Worm (Caenorhabditis elegans): Measurements from ENCODE around the gene Y43F8B.25.

Y43F8B.25 gene

ce11 chrV:19490461-19490860 lies 27.7 kb downstream of the Y43F8B.25 start, which contains the start of gene Y43F8B.7:
TSS of gene Y43F8B.7 (plus strand) at chrV:19490761.
- TF ChIP-seq T22C8.4 (GFP tag; IDR thresholded peaks at IDR 0.05) = no peak
- no peak for TF ChIP-seq tab-1 (GFP tag; IDR thresholded peaks at IDR 0.05)
- no peak for TF ChIP-seq ztf-29 (GFP tag; IDR thresholded peaks at IDR 0.05)
- no peak for TF ChIP-seq cog-1 (tag; optimal IDR thresholded peaks at IDR 0.05)
- no peak for TF ChIP-seq klf-2 (GFP tag; conservative IDR thresholded peaks at IDR 0.05)
- no peak for TF ChIP-seq flt-1 (GFP tag; IDR thresholded peaks at IDR 0.05)
- TF ChIP-seq ztf-23 (GFP tag; IDR thresholded peaks at IDR 0.05) = no peak
- no peak for TF ChIP-seq ref-1 (GFP tag; conservative IDR thresholded peaks at IDR 0.05)
- no peak for TF ChIP-seq med-1 (GFP tag; optimal IDR thresholded peaks at IDR 0.05; ENCODE audit: insufficient read depth)

DNA sequence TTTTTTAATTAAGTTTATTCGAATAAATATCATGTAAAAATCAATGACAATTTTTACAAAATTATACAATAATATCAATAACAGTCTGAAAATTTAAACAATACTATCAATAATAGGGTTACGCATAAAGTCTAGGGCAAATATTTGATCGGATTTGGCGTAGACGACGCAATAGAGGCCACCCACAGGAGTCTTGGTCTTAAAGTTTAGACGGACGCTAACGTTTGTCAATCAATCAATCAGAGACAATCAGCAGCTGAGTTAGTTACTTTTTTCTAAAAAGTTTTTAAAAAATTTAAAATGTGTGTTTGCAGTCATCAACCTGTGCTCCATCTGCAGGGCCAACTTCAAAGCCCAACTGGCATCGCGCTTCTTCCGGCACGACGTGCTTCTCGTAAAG lies 28.6 kb downstream of the Y43F8B.25 start, which contains the start of gene Y43F8B.29:
Gene Y43F8B.29, plus strand, starts transcription at position 301 of the 400 bp plus-strand sequence.
- TF ChIP-seq klf-2 (GFP tag; conservative IDR thresholded peaks at IDR 0.05) = no peak
- TF ChIP-seq ref-1 (GFP tag; conservative IDR thresholded peaks at IDR 0.05) = no peak
- TF ChIP-seq cog-1 (tag; optimal IDR thresholded peaks at IDR 0.05) = no peak
- TF ChIP-seq med-1 (GFP tag; optimal IDR thresholded peaks at IDR 0.05; ENCODE audit: insufficient read depth) = no peak
- TF ChIP-seq ztf-29 (GFP tag; IDR thresholded peaks at IDR 0.05) = no peak

ce11 chrV:19495145-19495544 lies 32.4 kb downstream of the Y43F8B.25 start:
- TF ChIP-seq T22C8.4 (GFP tag; IDR thresholded peaks at IDR 0.05) (no peak), cog-1 (tag; optimal IDR thresholded peaks at IDR 0.05) (no peak), ztf-29 (GFP tag; IDR thresholded peaks at IDR 0.05) (no peak), flt-1 (GFP tag; IDR thresholded peaks at IDR 0.05) (no peak), ztf-23 (GFP tag; IDR thresholded peaks at IDR 0.05) (no peak), tab-1 (GFP tag; IDR thresholded peaks at IDR 0.05) (no peak), klf-2 (GFP tag; conservative IDR thresholded peaks at IDR 0.05) (no peak), ref-1 (GFP tag; conservative IDR thresholded peaks at IDR 0.05) (no peak), med-1 (GFP tag; optimal IDR thresholded peaks at IDR 0.05; ENCODE audit: insufficient read depth) (no peak)

DNA sequence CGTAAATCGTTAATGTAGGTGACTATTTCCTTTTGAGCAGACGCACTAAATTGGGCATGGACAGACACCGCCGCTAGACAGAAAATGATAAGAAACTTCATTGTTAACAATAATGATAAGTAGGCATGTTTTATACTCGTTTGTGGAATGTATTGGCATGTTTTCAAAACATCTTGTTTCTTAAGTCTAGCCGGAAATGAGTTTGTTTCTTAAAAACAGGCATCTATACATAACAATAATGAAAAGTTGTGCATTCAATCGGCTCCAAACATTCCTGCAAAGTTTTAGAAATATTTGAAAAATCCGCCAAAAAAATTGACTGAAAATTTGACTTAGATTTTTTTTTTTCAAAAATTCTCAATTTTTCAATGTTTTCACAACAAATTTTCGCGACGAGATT lies 32.9 kb downstream of the Y43F8B.25 start, which contains the start of gene scl-21:
Gene scl-21, minus strand, starts transcription at position 101 of the 400 bp plus-strand sequence.
- TF ChIP-seq cog-1 (tag; optimal IDR thresholded peaks at IDR 0.05) = no peak
- no peak for TF ChIP-seq ztf-29 (GFP tag; IDR thresholded peaks at IDR 0.05)
- no peak for TF ChIP-seq klf-2 (GFP tag; conservative IDR thresholded peaks at IDR 0.05)
- no peak for TF ChIP-seq ztf-23 (GFP tag; IDR thresholded peaks at IDR 0.05)
- TF ChIP-seq T22C8.4 (GFP tag; IDR thresholded peaks at IDR 0.05) = no peak
- no peak for TF ChIP-seq ref-1 (GFP tag; conservative IDR thresholded peaks at IDR 0.05)
- TF ChIP-seq med-1 (GFP tag; optimal IDR thresholded peaks at IDR 0.05; ENCODE audit: insufficient read depth) = no peak
- no peak for TF ChIP-seq tab-1 (GFP tag; IDR thresholded peaks at IDR 0.05)
- TF ChIP-seq flt-1 (GFP tag; IDR thresholded peaks at IDR 0.05) = no peak

- TF ChIP-seq ref-1 (GFP tag; conservative IDR thresholded peaks at IDR 0.05) = no peak
- TF ChIP-seq klf-2 (GFP tag; conservative IDR thresholded peaks at IDR 0.05) = no peak
- no peak for TF ChIP-seq cog-1 (tag; optimal IDR thresholded peaks at IDR 0.05)
- no peak for TF ChIP-seq T22C8.4 (GFP tag; IDR thresholded peaks at IDR 0.05)
- no peak for TF ChIP-seq flt-1 (GFP tag; IDR thresholded peaks at IDR 0.05)
- TF ChIP-seq ztf-23 (GFP tag; IDR thresholded peaks at IDR 0.05) = no peak
- TF ChIP-seq ztf-29 (GFP tag; IDR thresholded peaks at IDR 0.05) = no peak
- TF ChIP-seq med-1 (GFP tag; optimal IDR thresholded peaks at IDR 0.05; ENCODE audit: insufficient read depth) = no peak
These were observed 34.4 kb downstream of the Y43F8B.25 start for ce11 chrV:19497087-19497486.

DNA sequence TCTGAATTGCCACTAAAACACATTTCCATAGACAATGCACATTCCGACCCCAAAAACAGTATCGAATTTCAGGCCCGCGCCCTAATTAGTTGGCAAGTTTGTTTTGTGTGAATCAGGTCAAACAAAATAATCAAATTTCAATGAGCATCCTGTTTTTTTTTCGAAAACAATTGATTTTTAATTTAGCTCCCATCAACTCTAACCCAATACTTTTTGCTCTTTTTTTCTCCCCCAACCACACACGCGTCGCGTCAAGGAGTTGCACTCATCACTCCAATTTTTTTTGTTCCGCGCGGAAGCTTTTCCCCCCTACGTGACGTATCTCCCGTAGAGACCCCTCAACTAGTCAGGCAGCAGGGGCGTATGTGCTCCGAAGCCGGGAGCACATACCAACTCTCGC lies 38.7 kb downstream of the Y43F8B.25 start:
- TF ChIP-seq ref-1 (GFP tag; conservative IDR thresholded peaks at IDR 0.05) (no peak), med-1 (GFP tag; optimal IDR thresholded peaks at IDR 0.05; ENCODE audit: insufficient read depth) (no peak), ztf-23 (GFP tag; IDR thresholded peaks at IDR 0.05) (no peak)

ce11 chrV:19502579-19503151 lies 40.0 kb downstream of the Y43F8B.25 start, which contains the start of gene Y43F8B.3:
TSS of gene Y43F8B.3 (plus strand) at chrV:19503101.
- TF ChIP-seq T22C8.4 (GFP tag; IDR thresholded peaks at IDR 0.05) (no peak), klf-2 (GFP tag; conservative IDR thresholded peaks at IDR 0.05) (no peak), ztf-29 (GFP tag; IDR thresholded peaks at IDR 0.05) (peak; percentile 58)

DNA sequence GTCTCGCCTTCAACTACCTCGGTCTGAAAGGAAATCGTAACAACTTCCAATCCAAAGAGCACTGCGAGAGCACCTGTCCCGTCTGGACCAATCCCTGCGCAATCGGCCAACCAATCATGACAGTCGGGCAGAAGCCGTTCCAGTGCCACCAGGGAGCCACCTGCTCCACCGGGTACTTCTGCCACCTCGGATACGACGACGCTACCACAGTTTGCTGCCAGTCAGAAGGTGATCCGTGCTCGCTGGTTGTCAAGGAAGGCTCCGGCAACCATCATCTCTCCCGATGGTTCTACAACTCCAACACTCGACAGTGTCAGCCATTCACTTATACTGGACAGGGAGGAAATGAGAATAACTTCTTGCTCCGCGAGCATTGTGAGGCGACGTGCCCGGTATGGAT lies 46.3 kb downstream of the Y43F8B.25 start:
- no peak for TF ChIP-seq med-1 (GFP tag; optimal IDR thresholded peaks at IDR 0.05; ENCODE audit: insufficient read depth)
- no peak for TF ChIP-seq T22C8.4 (GFP tag; IDR thresholded peaks at IDR 0.05)
- no peak for TF ChIP-seq ref-1 (GFP tag; conservative IDR thresholded peaks at IDR 0.05)
- no peak for TF ChIP-seq ztf-29 (GFP tag; IDR thresholded peaks at IDR 0.05)
- no peak for TF ChIP-seq klf-2 (GFP tag; conservative IDR thresholded peaks at IDR 0.05)
- no peak for TF ChIP-seq cog-1 (tag; optimal IDR thresholded peaks at IDR 0.05)
- TF ChIP-seq tab-1 (GFP tag; IDR thresholded peaks at IDR 0.05) = no peak
- TF ChIP-seq ztf-23 (GFP tag; IDR thresholded peaks at IDR 0.05) = no peak
- no peak for TF ChIP-seq flt-1 (GFP tag; IDR thresholded peaks at IDR 0.05)

DNA sequence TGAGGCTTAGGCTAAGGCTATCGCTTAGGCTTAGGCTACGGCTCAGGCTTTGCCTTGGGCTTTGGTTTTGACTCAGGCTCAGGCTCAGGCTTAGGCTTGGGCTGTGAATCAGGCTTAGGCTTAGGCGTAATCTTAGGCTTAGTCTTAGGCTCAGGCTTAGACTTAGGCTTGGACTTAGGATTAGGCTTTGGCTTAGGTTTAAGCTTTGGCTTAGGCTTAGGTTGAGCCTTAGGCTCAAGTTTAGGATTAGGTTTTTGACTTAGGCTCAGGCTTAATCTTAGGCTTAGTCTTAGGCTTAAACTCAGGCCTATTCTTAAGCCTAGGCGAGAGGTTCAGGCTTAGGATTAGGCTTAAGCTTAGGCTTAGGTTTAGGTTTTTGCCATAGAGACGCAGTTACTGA lies 47.6 kb downstream of the Y43F8B.25 start:
- no peak for TF ChIP-seq tab-1 (GFP tag; IDR thresholded peaks at IDR 0.05)
- no peak for TF ChIP-seq klf-2 (GFP tag; conservative IDR thresholded peaks at IDR 0.05)

DNA sequence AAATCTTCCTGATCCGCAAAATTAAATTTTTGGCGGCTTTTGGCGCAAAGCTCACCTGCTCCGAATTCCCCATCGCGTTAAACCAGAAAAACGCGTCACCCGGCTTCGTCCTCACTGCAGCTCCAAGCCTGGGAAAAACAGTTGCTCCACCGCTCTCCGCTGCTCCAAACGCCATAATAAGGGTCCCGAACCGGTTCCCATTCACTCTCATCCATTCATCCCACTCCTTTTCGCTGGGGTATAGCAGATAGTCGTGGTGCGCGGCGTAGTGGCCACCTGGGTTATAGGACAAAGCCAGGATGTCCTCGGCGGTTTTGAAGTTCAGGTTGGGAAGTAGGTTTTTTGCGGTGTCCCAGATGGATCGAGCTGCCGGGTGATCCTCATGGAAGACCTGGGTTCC lies 48.2 kb downstream of the Y43F8B.25 start:
- TF ChIP-seq med-1 (GFP tag; optimal IDR thresholded peaks at IDR 0.05; ENCODE audit: insufficient read depth) = no peak
- no peak for TF ChIP-seq ztf-23 (GFP tag; IDR thresholded peaks at IDR 0.05)
- no peak for TF ChIP-seq flt-1 (GFP tag; IDR thresholded peaks at IDR 0.05)
- no peak for TF ChIP-seq tab-1 (GFP tag; IDR thresholded peaks at IDR 0.05)
- no peak for TF ChIP-seq klf-2 (GFP tag; conservative IDR thresholded peaks at IDR 0.05)

All from whole organism, midembryonic.